Worm (Caenorhabditis elegans): ENCODE measurements around the gene oac-10.

DNA sequence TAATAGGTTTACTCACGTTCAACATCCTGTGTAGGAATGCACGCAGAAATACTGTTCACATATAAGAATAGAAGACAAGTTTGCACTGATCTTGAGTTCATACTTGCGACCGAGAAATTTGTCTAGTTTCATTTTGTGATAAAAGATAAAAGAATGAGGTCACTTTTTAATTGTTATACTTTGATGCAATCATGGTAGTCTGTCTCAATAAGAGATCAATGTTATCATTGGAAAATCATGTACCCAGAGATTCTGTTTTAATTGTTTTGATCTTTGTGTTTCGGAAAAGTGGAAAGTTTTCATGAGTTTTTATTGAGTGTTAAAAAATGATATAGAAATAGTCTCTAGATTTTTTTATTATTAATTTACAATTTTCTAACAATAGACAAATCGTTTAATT lies 37.3 kb upstream of the oac-10 start, which contains the start of gene F54D10.9:
- TF ChIP-seq unc-130 (tag; optimal IDR thresholded peaks at IDR 0.05), result no peak
- no peak for TF ChIP-seq fkh-4 (tag; optimal IDR thresholded peaks at IDR 0.05; ENCODE audit: borderline replicate concordance)
- no peak for TF ChIP-seq lin-15B (tag; optimal IDR thresholded peaks at IDR 0.05)
- TF ChIP-seq nhr-76 (tag; optimal IDR thresholded peaks at IDR 0.05), result no peak
- no peak for TF ChIP-seq sptf-1 (tag; optimal IDR thresholded peaks at IDR 0.05)
- no peak for TF ChIP-seq mdl-1 (tag; optimal IDR thresholded peaks at IDR 0.05)
- TF ChIP-seq efl-1 (optimal IDR thresholded peaks at IDR 0.05), result no peak
- TF ChIP-seq efl-1 (GFP tag; optimal IDR thresholded peaks at IDR 0.05 in 1 of 2), result no peak
- TF ChIP-seq nhr-11 (tag; optimal IDR thresholded peaks at IDR 0.05), result no peak
- no peak for TF ChIP-seq ces-1 (GFP tag; optimal IDR thresholded peaks at IDR 0.05)
- TF ChIP-seq hlh-4 (tag; optimal IDR thresholded peaks at IDR 0.05), result no peak
- no peak for TF ChIP-seq aha-1 (tag; optimal IDR thresholded peaks at IDR 0.05)

Measured in whole organism, L1 larva.